Worm (Caenorhabditis elegans) whole organism, late embryonic: Measurements from ENCODE around the gene B0554.2.

ENCODE experiments used
- C08G9.2 ChIP-seq: sonication (generic microtip); optimal IDR thresholded peaks from 2 replicates; lab custom pipeline; 2016; ENCODE audit warnings: mild to moderate bottlenecking, missing genetic modification characterization, moderate library complexity, missing compliant biosample characterization
- K02D7.2 ChIP-seq: sonication (generic microtip); optimal IDR thresholded peaks from 2 replicates; lab custom pipeline; 2017; ENCODE audit warnings: mild to moderate bottlenecking, missing genetic modification characterization, missing compliant biosample characterization
- T23F11.4 ChIP-seq: fragments of 200-800 bp; sonication (Bioruptor generic); optimal IDR thresholded peaks from 2 replicates; lab custom pipeline; 2018; ENCODE audit warnings: mild to moderate bottlenecking, missing genetic modification characterization, missing compliant biosample characterization
- Y22D7AL.16 ChIP-seq: sonication (generic microtip); optimal IDR thresholded peaks from 2 replicates; lab custom pipeline; 2016; ENCODE audit warnings: missing genetic modification characterization, missing compliant biosample characterization
- ama-1 ChIP-seq: fragments of 150-350 bp; optimal IDR thresholded peaks from 2 replicates; lab custom pipeline; 2014
- ceh-18 ChIP-seq: sonication (generic microtip); optimal IDR thresholded peaks from 2 replicates; lab custom pipeline; 2016; ENCODE audit warnings: missing genetic modification characterization, missing compliant biosample characterization
- ceh-19 ChIP-seq: fragments of 200-800 bp; sonication (Bioruptor generic); optimal IDR thresholded peaks from 2 replicates; lab custom pipeline; 2018; ENCODE audit warnings: mild to moderate bottlenecking, missing genetic modification characterization, missing compliant biosample characterization
- ceh-22 ChIP-seq: sonication (generic microtip); optimal IDR thresholded peaks from 2 replicates; lab custom pipeline; 2017; ENCODE audit warnings: missing biosample characterization, missing genetic modification characterization
- ceh-24 ChIP-seq: sonication (generic microtip); optimal IDR thresholded peaks from 2 replicates; lab custom pipeline; 2016; ENCODE audit warnings: mild to moderate bottlenecking, missing genetic modification characterization, missing compliant biosample characterization
- ceh-31 ChIP-seq: sonication (generic microtip); optimal IDR thresholded peaks from 2 replicates; lab custom pipeline; 2016; ENCODE audit warnings: missing genetic modification characterization, missing compliant biosample characterization
- ceh-45 ChIP-seq: fragments of 200-800 bp; sonication (Bioruptor generic); IDR thresholded peaks from 2 replicates; pipeline ENCODE4 v1.3.6; 2022; ENCODE audit warnings: missing genetic modification reagents, missing genetic modification characterization, missing compliant biosample characterization
- ceh-48 ChIP-seq: sonication (generic microtip); optimal IDR thresholded peaks from 2 replicates; lab custom pipeline; 2016; ENCODE audit warnings: missing genetic modification characterization, inconsistent platforms, missing compliant biosample characterization
- ceh-6 ChIP-seq: fragments of 200-800 bp; sonication (Bioruptor generic); optimal IDR thresholded peaks from 2 replicates; lab custom pipeline; 2018; ENCODE audit warnings: mild to moderate bottlenecking, missing genetic modification characterization, missing compliant biosample characterization
- che-1 ChIP-seq: sonication (generic microtip); optimal IDR thresholded peaks from 2 replicates; lab custom pipeline; 2016; ENCODE audit warnings: mild to moderate bottlenecking, missing genetic modification characterization, missing compliant biosample characterization
- dmd-4 ChIP-seq: sonication (generic microtip); optimal IDR thresholded peaks from 2 replicates; lab custom pipeline; 2016; ENCODE audit warnings: borderline replicate concordance, missing genetic modification characterization, missing compliant biosample characterization
- ets-4 ChIP-seq: sonication (generic microtip); optimal IDR thresholded peaks from 2 replicates; lab custom pipeline; 2016; ENCODE audit warnings: missing genetic modification characterization, missing compliant biosample characterization
- eyg-1 ChIP-seq: sonication (generic microtip); optimal IDR thresholded peaks from 2 replicates; lab custom pipeline; 2016; ENCODE audit warnings: missing genotype, missing genetic modification characterization, missing compliant biosample characterization
- hlh-8 ChIP-seq: sonication (generic microtip); optimal IDR thresholded peaks from 2 replicates; lab custom pipeline; 2016; ENCODE audit warnings: missing genotype, missing genetic modification characterization, missing compliant biosample characterization
- lin-11 ChIP-seq: fragments of 200-800 bp; sonication (Bioruptor generic); optimal IDR thresholded peaks from 2 replicates; lab custom pipeline; 2018; ENCODE audit warnings: mild to moderate bottlenecking, missing genetic modification characterization, missing compliant biosample characterization
- madf-2 ChIP-seq: sonication (generic microtip); optimal IDR thresholded peaks from 2 replicates; lab custom pipeline; 2017; ENCODE audit warnings: missing genetic modification characterization, missing compliant biosample characterization
- mec-3 ChIP-seq: sonication (generic microtip); optimal IDR thresholded peaks from 2 replicates; lab custom pipeline; 2016; ENCODE audit warnings: borderline replicate concordance, missing genetic modification characterization, missing compliant biosample characterization
- nfya-1 ChIP-seq: sonication (generic microtip); optimal IDR thresholded peaks from 2 replicates; lab custom pipeline; 2017; ENCODE audit warnings: missing genetic modification characterization, mild to moderate bottlenecking, missing compliant biosample characterization, antibody characterized with exemption, moderate library complexity
- nhr-11 ChIP-seq: fragments of 150-350 bp; optimal IDR thresholded peaks from 2 replicates; lab custom pipeline; 2014; ENCODE audit warnings: missing biosample characterization, missing genetic modification characterization
- odd-2 ChIP-seq: sonication (generic microtip); optimal IDR thresholded peaks from 2 replicates; lab custom pipeline; 2017; ENCODE audit warnings: antibody characterized with exemption, mild to moderate bottlenecking, missing genetic modification characterization, missing compliant biosample characterization
- pax-1 ChIP-seq: fragments of 150-350 bp; optimal IDR thresholded peaks from 2 replicates; lab custom pipeline; 2014; ENCODE audit warnings: missing biosample characterization, missing genetic modification characterization
- pros-1 ChIP-seq: fragments of 150-350 bp; optimal IDR thresholded peaks from 2 replicates; lab custom pipeline; 2014; ENCODE audit warnings: missing biosample characterization, missing genetic modification reagents, missing genetic modification characterization
- ref-2 ChIP-seq: sonication (generic microtip); optimal IDR thresholded peaks from 2 replicates; lab custom pipeline; 2016; ENCODE audit warnings: missing genetic modification characterization, missing compliant biosample characterization
- rnt-1 ChIP-seq: sonication (generic microtip); optimal IDR thresholded peaks from 2 replicates; lab custom pipeline; 2016; ENCODE audit warnings: missing genetic modification characterization, missing compliant biosample characterization
- sdc-2 ChIP-seq: sonication (generic microtip); optimal IDR thresholded peaks from 2 replicates; lab custom pipeline; 2016; ENCODE audit warnings: missing genotype, missing genetic modification characterization, missing compliant biosample characterization
- tbx-7 ChIP-seq: sonication (generic microtip); optimal IDR thresholded peaks from 2 replicates; lab custom pipeline; 2016; ENCODE audit warnings: missing genotype, missing genetic modification characterization, missing compliant biosample characterization
- unc-42 ChIP-seq: sonication (generic microtip); optimal IDR thresholded peaks from 2 replicates; lab custom pipeline; 2016; ENCODE audit warnings: missing genotype, missing genetic modification characterization, missing compliant biosample characterization
- unc-55 ChIP-seq: sonication (generic microtip); optimal IDR thresholded peaks from 2 replicates; lab custom pipeline; 2017; ENCODE audit warnings: missing biosample characterization, missing genetic modification reagents, missing genetic modification characterization
- ztf-16 ChIP-seq: sonication (generic microtip); optimal IDR thresholded peaks from 2 replicates; lab custom pipeline; 2017; ENCODE audit warnings: missing genetic modification characterization, missing compliant biosample characterization

B0554.2 gene

ce11 chrV:464800-465199, 30.8 kb downstream of the B0554.2 start, which contains the start of gene nhr-201:
Gene nhr-201 (plus strand): TSS chrV:464828.
- TF ChIP-seq ets-4 = no peak
- TF ChIP-seq dmd-4 (tag; lab: Kevin White, UChicago) = no peak
- no peak for TF ChIP-seq ceh-45 (GFP tag; lab: Robert Waterston, UW)
- no peak for TF ChIP-seq ref-2 (tag; lab: Kevin White, UChicago)
- no peak for TF ChIP-seq lin-11
- no peak for TF ChIP-seq odd-2 (tag; lab: Kevin White, UChicago)
- no peak for TF ChIP-seq pax-1 (tag; lab: Kevin White, UChicago)
- TF ChIP-seq nhr-11 = no peak
- no peak for TF ChIP-seq T23F11.4
- no peak for TF ChIP-seq unc-42 (tag; lab: Kevin White, UChicago)
- no peak for TF ChIP-seq ceh-31 (tag; lab: Kevin White, UChicago)
- TF ChIP-seq unc-55 (GFP tag; lab: Kevin White, UChicago) = no peak
- no peak for TF ChIP-seq rnt-1 (tag; lab: Kevin White, UChicago)
- TF ChIP-seq ceh-48 (tag; lab: Kevin White, UChicago) = no peak
- no peak for TF ChIP-seq C08G9.2
- TF ChIP-seq ceh-19 (GFP tag; lab: Kevin White, UChicago) = no peak
- TF ChIP-seq ceh-22 (tag; lab: Kevin White, UChicago) = no peak

- TF ChIP-seq eyg-1 (tag; lab: Kevin White, UChicago) (no peak), ztf-16 (tag; lab: Kevin White, UChicago) (no peak), ceh-48 (tag; lab: Kevin White, UChicago) (no peak), Y22D7AL.16 (tag; lab: Kevin White, UChicago) (no peak), sdc-2 (tag; lab: Kevin White, UChicago) (no peak), ceh-24 (tag; lab: Kevin White, UChicago) (no peak), ceh-6 (no peak), ama-1 (no peak), lin-11 (no peak), nhr-11 (no peak)
Measured at ce11 chrV:465355-465754, 31.4 kb downstream of the B0554.2 start.

ce11 chrV:467507-467906, 33.5 kb downstream of the B0554.2 start:
- TF ChIP-seq tbx-7 (tag; lab: Kevin White, UChicago) = no peak
- no peak for TF ChIP-seq mec-3 (tag; lab: Kevin White, UChicago)
- no peak for TF ChIP-seq rnt-1 (tag; lab: Kevin White, UChicago)
- no peak for TF ChIP-seq K02D7.2
- no peak for TF ChIP-seq sdc-2 (tag; lab: Kevin White, UChicago)
- TF ChIP-seq ceh-18 (tag; lab: Kevin White, UChicago) = no peak
- no peak for TF ChIP-seq ztf-16 (tag; lab: Kevin White, UChicago)
- TF ChIP-seq pros-1 (tag; lab: Kevin White, UChicago) = no peak
- no peak for TF ChIP-seq ceh-22 (tag; lab: Kevin White, UChicago)
- TF ChIP-seq hlh-8 (tag; lab: Kevin White, UChicago) = no peak
- no peak for TF ChIP-seq che-1 (tag; lab: Kevin White, UChicago)
- TF ChIP-seq, all 69 proteins: peak for 0

ce11 chrV:468460-468859, 34.5 kb downstream of the B0554.2 start, which contains the start of gene srbc-57:
Gene srbc-57 (minus strand): TSS chrV:468560.
- no peak for TF ChIP-seq pros-1 (tag; lab: Kevin White, UChicago)
- TF ChIP-seq ceh-22 (tag; lab: Kevin White, UChicago) = no peak
- TF ChIP-seq ets-4 = no peak
- TF ChIP-seq rnt-1 (tag; lab: Kevin White, UChicago) = no peak
- no peak for TF ChIP-seq madf-2 (tag; lab: Kevin White, UChicago)
- no peak for TF ChIP-seq ceh-48 (tag; lab: Kevin White, UChicago)

- TF ChIP-seq nfya-1 (tag; lab: Kevin White, UChicago) = no peak
Measured at ce11 chrV:472589-472988, 38.6 kb downstream of the B0554.2 start, which contains the start of gene srt-31. Gene srt-31 (plus strand): TSS chrV:472889.
